Fruit fly (Drosophila melanogaster) whole organism, embryonic: Measurements from ENCODE around the gene Utx.

Experiments
- Bdp1 ChIP-seq: fragments of 200-800 bp; sonication (Bioruptor generic); optimal IDR thresholded peaks from 3 replicates; lab custom pipeline; 2016; ENCODE audit warnings: missing biosample characterization, missing genetic modification characterization
- Blimp-1 ChIP-seq: fragments of 200-800 bp; sonication (Bioruptor generic); optimal IDR thresholded peaks from 3 replicates; lab custom pipeline; 2018; ENCODE audit warnings: missing biosample characterization, missing genetic modification characterization, mild to moderate bottlenecking, moderate library complexity, missing genetic modification reagents
- C15 ChIP-seq: fragments of 200-800 bp; sonication (Bioruptor generic); IDR thresholded peaks from 3 replicates; pipeline ENCODE4 v1.3.6; 2022; ENCODE audit warnings: missing biosample characterization, missing genetic modification characterization
- CG10654 ChIP-seq: fragments of 200-800 bp; sonication (Bioruptor generic); optimal IDR thresholded peaks from 2 replicates; lab custom pipeline; 2016; ENCODE audit warnings: missing biosample characterization, missing genetic modification characterization
- CG11456 ChIP-seq: fragments of 200-800 bp; sonication (Bioruptor generic); IDR thresholded peaks from 3 replicates; pipeline ENCODE4 v1.3.6; 2022; ENCODE audit warnings: missing biosample characterization, missing genetic modification characterization
- CG11504 ChIP-seq: fragments of 200-800 bp; sonication (Bioruptor generic); optimal IDR thresholded peaks from 3 replicates; lab custom pipeline; 2019; ENCODE audit warnings: missing biosample characterization, mild to moderate bottlenecking, missing genetic modification characterization, moderate library complexity
- CG1233 ChIP-seq: fragments of 200-800 bp; sonication (Bioruptor generic); optimal IDR thresholded peaks from 4 replicates; lab custom pipeline; 2018; ENCODE audit warnings: missing biosample characterization, mild to moderate bottlenecking, missing genetic modification characterization
- CG13424 ChIP-seq: fragments of 200-800 bp; sonication (Bioruptor generic); optimal IDR thresholded peaks from 2 replicates; lab custom pipeline; 2019; ENCODE audit warnings: missing biosample characterization, mild to moderate bottlenecking, missing genetic modification characterization, moderate library complexity
- CG17802 ChIP-seq: fragments of 200-800 bp; sonication (Bioruptor generic); optimal IDR thresholded peaks from 2 replicates; lab custom pipeline; 2018; ENCODE audit warnings: missing biosample characterization, mild to moderate bottlenecking, missing genetic modification characterization, moderate library complexity
- CG17829 ChIP-seq: fragments of 200-800 bp; optimal IDR thresholded peaks from 2 replicates; lab custom pipeline; 2019; ENCODE audit warnings: missing biosample characterization, mild to moderate bottlenecking, missing genetic modification characterization, moderate library complexity
- CG17912 ChIP-seq: fragments of 200-800 bp; sonication (Bioruptor generic); optimal IDR thresholded peaks from 2 replicates; lab custom pipeline; 2018; ENCODE audit warnings: missing biosample characterization, mild to moderate bottlenecking, missing genetic modification characterization
- CG18011 ChIP-seq: fragments of 200-800 bp; sonication (Bioruptor generic); optimal IDR thresholded peaks from 2 replicates; lab custom pipeline; 2017; ENCODE audit warnings: missing biosample characterization, missing genetic modification characterization, mild to moderate bottlenecking, moderate library complexity, missing genotype
- CG18476 ChIP-seq: fragments of 200-800 bp; sonication (Bioruptor generic); optimal IDR thresholded peaks from 2 replicates; lab custom pipeline; 2016; ENCODE audit warnings: missing biosample characterization, mild to moderate bottlenecking, missing genetic modification characterization
- CG2199 ChIP-seq: fragments of 200-800 bp; sonication (Bioruptor generic); IDR thresholded peaks from 3 replicates; pipeline ENCODE4 v1.3.6; 2022; ENCODE audit warnings: missing biosample characterization, missing genetic modification characterization
- CG30403 ChIP-seq: fragments of 200-800 bp; sonication (Bioruptor generic); optimal IDR thresholded peaks from 3 replicates; lab custom pipeline; 2016; ENCODE audit warnings: missing biosample characterization, missing genetic modification characterization
- CG31441 ChIP-seq: fragments of 200-800 bp; sonication (Bioruptor generic); IDR thresholded peaks from 2 replicates; pipeline ENCODE4 v1.3.6; 2022; ENCODE audit warnings: missing biosample characterization, missing genetic modification characterization
- CG7357 ChIP-seq: fragments of 200-800 bp; sonication (Bioruptor generic); IDR thresholded peaks from 3 replicates; pipeline ENCODE4 v1.3.6; 2022; ENCODE audit warnings: missing biosample characterization, missing genetic modification characterization
- D19A ChIP-seq: fragments of 200-800 bp; optimal IDR thresholded peaks from 3 replicates; lab custom pipeline; 2019; ENCODE audit warnings: missing biosample characterization, mild to moderate bottlenecking, missing genetic modification characterization, moderate library complexity
- Doc2 ChIP-seq: fragments of 200-800 bp; sonication (Bioruptor generic); IDR thresholded peaks from 2 replicates; pipeline ENCODE4 v1.3.6; 2022; ENCODE audit warnings: missing biosample characterization, missing genetic modification characterization
- E2f2 ChIP-seq: fragments of 200-800 bp; sonication (Bioruptor generic); IDR thresholded peaks from 2 replicates; pipeline ENCODE4 v1.3.6; 2022; ENCODE audit warnings: missing biosample characterization, missing genetic modification characterization
- Gug ChIP-seq: fragments of 200-800 bp; sonication (Bioruptor generic); IDR thresholded peaks from 4 replicates; pipeline ENCODE4 v1.3.6; 2022; ENCODE audit warnings: missing biosample characterization, missing genetic modification characterization
- Hand ChIP-seq: fragments of 200-800 bp; sonication (Bioruptor generic); optimal IDR thresholded peaks from 2 replicates; lab custom pipeline; 2017; ENCODE audit warnings: mild to moderate bottlenecking, missing biosample characterization, missing genetic modification reagents, missing genetic modification characterization
- HmgD ChIP-seq: fragments of 200-800 bp; sonication (Bioruptor generic); optimal IDR thresholded peaks from 3 replicates; lab custom pipeline; 2016; ENCODE audit warnings: missing biosample characterization, missing genetic modification characterization
- HmgZ ChIP-seq: fragments of 200-800 bp; sonication (Bioruptor generic); optimal IDR thresholded peaks from 2 replicates; lab custom pipeline; 2018; ENCODE audit warnings: missing biosample characterization, mild to moderate bottlenecking, missing genetic modification characterization
- MESR4 ChIP-seq: fragments of 200-800 bp; sonication (Bioruptor generic); optimal IDR thresholded peaks from 2 replicates; lab custom pipeline; 2018; ENCODE audit warnings: missing biosample characterization, mild to moderate bottlenecking, missing genetic modification characterization, moderate library complexity
- Med ChIP-seq: fragments of 200-800 bp; sonication (Bioruptor generic); peaks from one replicate; lab custom pipeline; 2016; ENCODE audit warnings: missing biosample characterization, missing genetic modification characterization, mild to moderate bottlenecking, inconsistent platforms, moderate library complexity
- Mes4 ChIP-seq: fragments of 200-800 bp; sonication (Bioruptor generic); optimal IDR thresholded peaks from 2 replicates; lab custom pipeline; 2016; ENCODE audit warnings: missing biosample characterization, missing genetic modification characterization
- Oaz ChIP-seq: fragments of 200-800 bp; sonication (Bioruptor generic); IDR thresholded peaks from 2 replicates; pipeline ENCODE4 v1.3.6; 2022; ENCODE audit warnings: missing biosample characterization, missing genetic modification characterization
- Pdp1 ChIP-seq, 2 experiments: fragments of 200-800 bp; sonication (Bioruptor generic); optimal IDR thresholded peaks; 3 replicates each; lab custom pipeline; 2016; ENCODE audit warnings: missing biosample characterization in 2 of 2, missing genetic modification characterization in 2 of 2, mild to moderate bottlenecking in 1 of 2, moderate library complexity in 1 of 2
- Ptx1 ChIP-seq: fragments of 200-800 bp; sonication (Bioruptor generic); IDR thresholded peaks from 2 replicates; pipeline ENCODE4 v1.3.6; 2022; ENCODE audit warnings: missing biosample characterization, missing genetic modification characterization
- Scr ChIP-seq: fragments of 200-800 bp; sonication (Bioruptor generic); IDR thresholded peaks from 2 replicates; pipeline ENCODE4 v1.3.6; 2022; ENCODE audit warnings: missing biosample characterization, missing genetic modification characterization; ENCODE audit not compliant: partially characterized antibody
- Side ChIP-seq: fragments of 200-800 bp; sonication (Bioruptor generic); optimal IDR thresholded peaks from 2 replicates; lab custom pipeline; 2016; ENCODE audit warnings: missing biosample characterization, missing genetic modification characterization
- Tbp ChIP-seq: fragments of >200 bp; optimal IDR thresholded peaks from 2 replicates; lab custom pipeline; 2018; ENCODE audit warnings: missing biosample characterization, missing genetic modification characterization
- ab ChIP-seq: fragments of 200-800 bp; sonication (Bioruptor generic); optimal IDR thresholded peaks from 2 replicates; lab custom pipeline; 2016; ENCODE audit warnings: missing biosample characterization, missing genetic modification characterization
- bowl ChIP-seq: fragments of 200-800 bp; sonication (Bioruptor generic); IDR thresholded peaks from 2 replicates; pipeline ENCODE4 v1.3.6; 2022; ENCODE audit warnings: missing biosample characterization, missing genetic modification characterization
- btn ChIP-seq: fragments of 200-800 bp; sonication (Bioruptor generic); optimal IDR thresholded peaks from 2 replicates; lab custom pipeline; 2016; ENCODE audit warnings: missing biosample characterization, missing genetic modification characterization
- crc ChIP-seq: fragments of 200-800 bp; sonication (Bioruptor generic); optimal IDR thresholded peaks from 2 replicates; lab custom pipeline; 2016; ENCODE audit warnings: missing biosample characterization, missing genetic modification characterization
- croc ChIP-seq: fragments of 200-800 bp; sonication (Bioruptor generic); conservative IDR thresholded peaks from 3 replicates; pipeline ENCODE4 v1.3.6; 2022; ENCODE audit warnings: missing biosample characterization, missing genetic modification characterization
- en ChIP-seq: fragments of 200-800 bp; sonication (Bioruptor generic); optimal IDR thresholded peaks from 2 replicates; lab custom pipeline; 2016; ENCODE audit warnings: missing biosample characterization, missing genetic modification characterization
- fu2 ChIP-seq: fragments of 200-800 bp; sonication (Bioruptor generic); optimal IDR thresholded peaks from 2 replicates; lab custom pipeline; 2016; ENCODE audit warnings: missing biosample characterization, missing genetic modification characterization
- gcm ChIP-seq: fragments of 200-800 bp; sonication (Bioruptor generic); optimal IDR thresholded peaks from 2 replicates; lab custom pipeline; 2019; ENCODE audit warnings: missing biosample characterization, mild to moderate bottlenecking, missing genetic modification characterization, moderate library complexity
- gem ChIP-seq: fragments of 200-800 bp; sonication (Bioruptor generic); optimal IDR thresholded peaks from 2 replicates; lab custom pipeline; 2019; ENCODE audit warnings: missing biosample characterization, mild to moderate bottlenecking, missing genetic modification characterization, moderate library complexity
- h ChIP-seq: fragments of >200 bp; optimal IDR thresholded peaks from 2 replicates; lab custom pipeline; 2017
- ham ChIP-seq: fragments of 200-800 bp; sonication (Bioruptor generic); IDR thresholded peaks from 2 replicates; pipeline ENCODE4 v1.3.6; 2022; ENCODE audit warnings: missing biosample characterization, missing genetic modification characterization
- her ChIP-seq: fragments of 200-800 bp; sonication (Bioruptor generic); optimal IDR thresholded peaks from 2 replicates; lab custom pipeline; 2016; ENCODE audit warnings: missing biosample characterization, missing genetic modification characterization
- lmd ChIP-seq: fragments of 200-800 bp; sonication (Bioruptor generic); IDR thresholded peaks from 2 replicates; pipeline ENCODE4 v1.3.6; 2022; ENCODE audit warnings: missing biosample characterization, missing genetic modification characterization
- rib ChIP-seq: fragments of 200-800 bp; sonication (Bioruptor generic); IDR thresholded peaks from 2 replicates; pipeline ENCODE4 v1.3.6; 2022; ENCODE audit warnings: missing biosample characterization, missing genetic modification characterization
- ro ChIP-seq: fragments of 200-800 bp; sonication (Bioruptor generic); IDR thresholded peaks from 2 replicates; pipeline ENCODE4 v1.3.6; 2022; ENCODE audit warnings: missing biosample characterization, missing genetic modification characterization
- sob ChIP-seq: fragments of 200-800 bp; sonication (Bioruptor generic); IDR thresholded peaks from 2 replicates; pipeline ENCODE4 v1.3.6; 2022; ENCODE audit warnings: missing biosample characterization, missing genetic modification characterization
- twi ChIP-seq: fragments of 200-800 bp; optimal IDR thresholded peaks from 2 replicates; lab custom pipeline; 2019; ENCODE audit warnings: missing biosample characterization, mild to moderate bottlenecking, missing genetic modification characterization, moderate library complexity
- unc-4 ChIP-seq: fragments of 200-800 bp; sonication (Bioruptor generic); IDR thresholded peaks from 2 replicates; pipeline ENCODE4 v1.3.6; 2022; ENCODE audit warnings: missing biosample characterization, missing genetic modification characterization; ENCODE audit not compliant: partially characterized antibody
- usp ChIP-seq: fragments of >200 bp; optimal IDR thresholded peaks from 2 replicates; lab custom pipeline; 2017; ENCODE audit warnings: missing biosample characterization, missing genetic modification characterization

The Utx gene

DNA sequence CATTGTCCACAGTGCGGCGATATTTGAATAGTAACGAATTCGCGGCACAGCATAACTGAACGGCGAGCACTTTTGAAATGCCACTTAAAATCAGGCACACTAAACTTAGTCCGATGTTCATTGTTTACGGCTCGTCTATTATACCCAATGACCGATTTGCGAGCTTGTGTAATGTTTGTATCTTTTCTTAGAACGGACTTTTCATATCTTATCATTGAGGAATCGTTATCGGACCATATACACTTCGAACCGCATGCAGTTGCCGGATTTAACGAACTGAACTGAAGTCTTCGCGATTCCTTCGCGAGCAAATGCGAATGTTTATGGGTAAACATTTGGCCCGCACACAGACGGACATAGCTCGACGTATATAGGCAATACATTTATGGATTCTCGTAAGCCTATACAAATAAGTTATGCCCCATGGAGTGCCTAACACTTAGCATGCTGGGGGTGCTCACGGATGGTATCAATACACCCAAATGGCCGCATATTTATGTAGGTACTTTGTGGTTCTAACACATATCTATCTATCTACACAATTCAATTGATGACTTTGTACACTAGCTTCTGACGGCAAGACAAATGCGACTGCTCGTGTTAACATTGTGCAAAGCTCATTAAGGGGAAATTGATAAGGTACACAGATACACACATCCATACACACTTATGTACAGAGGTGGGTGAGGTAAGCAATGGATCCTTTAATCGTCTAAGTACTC, 40.7 kb downstream of the Utx start, which contains the start of gene mthl15 (continued):
- TF ChIP-seq gcm (GFP tag; lab: Kevin White, UChicago) (peak; percentile 21), Mes4 (no peak), her (no peak), lmd (GFP tag; lab: Robert Waterston, UW) (no peak), Pdp1 (GFP tag; optimal IDR thresholded peaks at IDR 0.05; lab: Kevin White, UChicago) (peak in 1 of 2 experiments; percentile 75), CG31441 (GFP tag; lab: Robert Waterston, UW) (no peak), CG7357 (no peak), fu2 (no peak), Side (no peak), crc (peak; percentile 6), MESR4 (no peak), Gug (GFP tag; lab: Robert Waterston, UW) (no peak), D19A (tag; lab: Kevin White, UChicago) (no peak), CG11456 (GFP tag; lab: Robert Waterston, UW) (no peak), btn (GFP tag; lab: Kevin White, UChicago) (no peak), sob (GFP tag; lab: Robert Waterston, UW) (no peak), CG1233 (GFP tag; lab: Kevin White, UChicago) (no peak), CG30403 (GFP tag; lab: Kevin White, UChicago) (no peak), rib (no peak), CG13424 (peak; percentile 9), HmgZ (tag; lab: Kevin White, UChicago) (peak; percentile 54), CG17912 (peak; percentile 22), Oaz (GFP tag; lab: Robert Waterston, UW) (no peak), Scr (GFP tag; lab: Robert Waterston, UW) (no peak), Bdp1 (GFP tag; lab: Kevin White, UChicago) (no peak), Hand (GFP tag; lab: Kevin White, UChicago) (no peak), unc-4 (GFP tag; lab: Robert Waterston, UW) (no peak), CG10654 (GFP tag; lab: Kevin White, UChicago) (no peak), usp (no peak), Med (GFP tag; lab: Kevin White, UChicago) (peak; percentile 73), Ptx1 (no peak), CG2199 (GFP tag; lab: Robert Waterston, UW) (no peak), HmgD (no peak), twi (no peak), Tbp (no peak), Blimp-1 (GFP tag; lab: Kevin White, UChicago) (no peak), ro (no peak), C15 (GFP tag; lab: Robert Waterston, UW) (no peak), Doc2 (no peak), croc (GFP tag; lab: Robert Waterston, UW) (no peak), CG11504 (tag; lab: Kevin White, UChicago) (no peak), ab (no peak), ham (GFP tag; lab: Robert Waterston, UW) (no peak), gem (tag; lab: Kevin White, UChicago) (no peak), bowl (GFP tag; lab: Robert Waterston, UW) (no peak), CG18011 (GFP tag; lab: Kevin White, UChicago) (no peak), CG17802 (tag; lab: Kevin White, UChicago) (peak; percentile 20), CG18476 (GFP tag; lab: Kevin White, UChicago) (no peak), h (no peak), en (GFP tag; lab: Kevin White, UChicago) (no peak), CG17829 (tag; lab: Kevin White, UChicago) (no peak), E2f2 (peak; percentile 21; the same call in 1 of the 2 replicates)
